Fruit fly (Drosophila melanogaster) whole organism: ENCODE results near the gene tal-3A.

Source experiments
- CG8478 ChIP-seq: fragments of >200 bp; optimal IDR thresholded peaks from 2 replicates; lab custom pipeline; 2018; ENCODE audit warnings: inconsistent platforms
- Dll ChIP-seq: fragments of >200 bp; optimal IDR thresholded peaks from 2 replicates; lab custom pipeline; 2017
- EcR ChIP-seq, 2 experiments: fragments of >200 bp; optimal IDR thresholded peaks; 2 replicates each; lab custom pipeline; 2017; ENCODE audit warnings: missing biosample characterization in 2 of 2, missing genetic modification characterization in 2 of 2, missing genetic modification reagents in 2 of 2
- pan ChIP-seq: fragments of >200 bp; optimal IDR thresholded peaks from 2 replicates; lab custom pipeline; 2017
- psq ChIP-seq: fragments of >200 bp; optimal IDR thresholded peaks from 2 replicates; lab custom pipeline; 2017
- usp ChIP-seq: fragments of >200 bp; optimal IDR thresholded peaks from 2 replicates; lab custom pipeline; 2017; ENCODE audit warnings: missing biosample characterization, missing genetic modification characterization, mixed read lengths

tal-3A gene

DNA sequence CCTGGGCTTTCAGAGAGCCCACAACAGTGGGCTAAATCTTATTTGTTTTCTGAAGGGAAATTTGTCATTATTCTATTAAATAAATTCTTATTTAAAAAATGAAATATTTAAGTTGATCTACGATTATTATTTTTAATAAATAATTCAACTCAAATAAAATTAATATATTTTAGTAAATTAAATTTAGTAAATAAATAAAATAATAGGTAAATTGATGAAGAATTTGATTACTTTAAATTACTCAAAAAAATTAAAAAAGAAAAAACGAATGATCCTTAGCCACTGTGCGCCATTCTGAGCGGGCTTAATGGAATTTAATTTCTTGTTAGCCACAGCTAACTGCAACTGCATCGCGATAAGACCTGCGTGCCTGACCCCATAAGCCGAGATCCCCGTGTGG is 35.4 kb downstream of the tal-3A start:
- no peak for TF ChIP-seq pan (lab: Kevin White, UChicago)
- no peak for TF ChIP-seq Dll (lab: Kevin White, UChicago)
- no peak for TF ChIP-seq psq (lab: Kevin White, UChicago)
- no peak for TF ChIP-seq EcR (GFP tag; optimal IDR thresholded peaks at IDR 0.05; lab: Kevin White, UChicago)
- TF ChIP-seq usp (GFP tag; lab: Kevin White, UChicago) = no peak
- no peak for TF ChIP-seq CG8478

DNA sequence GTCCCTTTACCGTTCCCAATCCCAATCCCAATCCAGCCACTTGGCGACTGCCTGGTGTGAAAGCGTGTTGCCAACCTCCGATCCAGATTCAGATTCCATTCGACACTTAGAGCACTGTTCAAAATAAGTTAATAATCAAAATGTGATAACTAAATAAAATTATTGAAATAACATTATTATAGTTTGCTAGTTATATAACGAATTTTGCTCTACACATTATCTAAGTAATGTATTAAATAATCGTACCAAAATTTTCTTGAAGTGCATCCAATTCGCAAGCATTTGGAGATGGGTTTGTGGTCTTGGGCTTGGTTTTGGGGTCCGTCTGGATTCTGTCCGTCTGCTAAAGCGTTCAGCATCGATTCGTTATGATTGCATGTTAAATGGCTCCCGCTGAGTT is 36.4 kb downstream of the tal-3A start:
- TF ChIP-seq psq (lab: Kevin White, UChicago) = no peak
- TF ChIP-seq usp (GFP tag; lab: Kevin White, UChicago) = no peak
- TF ChIP-seq EcR (GFP tag; optimal IDR thresholded peaks at IDR 0.05; lab: Kevin White, UChicago) = no peak
- no peak for TF ChIP-seq CG8478
- no peak for TF ChIP-seq Dll (lab: Kevin White, UChicago)
- no peak for TF ChIP-seq pan (lab: Kevin White, UChicago)

DNA sequence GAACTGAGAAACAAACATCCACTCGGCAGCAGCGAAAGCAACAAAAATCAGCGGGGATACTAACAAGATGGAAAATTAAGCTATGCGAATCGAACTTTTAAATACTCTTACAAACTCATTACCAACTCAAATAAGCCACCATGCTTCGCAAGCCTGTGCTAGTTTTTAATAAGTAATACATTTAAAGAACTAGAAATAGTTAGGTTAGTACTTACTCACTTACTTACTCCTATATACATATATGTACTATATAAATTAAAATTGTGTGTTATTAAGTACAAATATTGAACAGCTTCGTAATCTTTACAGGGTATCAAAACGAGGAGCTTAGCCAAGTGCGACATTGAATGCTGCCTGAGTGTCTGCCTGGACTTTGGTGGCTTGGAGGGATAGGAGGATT is 38.1 kb downstream of the tal-3A start:
- TF ChIP-seq CG8478 = no peak
- TF ChIP-seq psq (lab: Kevin White, UChicago) = no peak
- no peak for TF ChIP-seq pan (lab: Kevin White, UChicago)
- no peak for TF ChIP-seq usp (GFP tag; lab: Kevin White, UChicago)
- TF ChIP-seq Dll (lab: Kevin White, UChicago) = no peak
- TF ChIP-seq EcR (GFP tag; optimal IDR thresholded peaks at IDR 0.05; lab: Kevin White, UChicago) = no peak

DNA sequence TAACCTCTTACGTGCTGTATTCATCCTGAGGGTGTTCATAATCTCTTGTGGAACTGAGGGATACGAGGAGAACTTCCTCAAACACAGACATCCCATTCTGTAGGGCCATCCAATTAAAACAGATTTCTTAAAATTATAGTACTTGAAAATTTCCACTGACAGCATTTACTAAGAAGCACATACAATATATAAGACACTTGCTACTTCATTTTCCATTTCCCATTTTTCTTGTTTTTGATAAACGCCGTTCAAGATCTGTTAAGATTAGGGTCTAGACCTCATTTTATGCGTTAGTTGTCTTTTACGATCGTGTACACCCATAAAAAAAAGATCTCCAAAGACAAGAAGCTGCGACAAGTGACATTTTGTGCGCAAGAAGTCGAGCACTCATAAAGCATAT is 42.4 kb downstream of the tal-3A start, which contains the start of gene CG14362:
Gene CG14362, minus strand, starts transcription at position 101 of the 400 bp plus-strand sequence.
- no peak for TF ChIP-seq psq (lab: Kevin White, UChicago)
- TF ChIP-seq EcR (GFP tag; optimal IDR thresholded peaks at IDR 0.05; lab: Kevin White, UChicago) = no peak
- no peak for TF ChIP-seq usp (GFP tag; lab: Kevin White, UChicago)
- no peak for TF ChIP-seq pan (lab: Kevin White, UChicago)
- no peak for TF ChIP-seq Dll (lab: Kevin White, UChicago)
- TF ChIP-seq CG8478 = no peak

DNA sequence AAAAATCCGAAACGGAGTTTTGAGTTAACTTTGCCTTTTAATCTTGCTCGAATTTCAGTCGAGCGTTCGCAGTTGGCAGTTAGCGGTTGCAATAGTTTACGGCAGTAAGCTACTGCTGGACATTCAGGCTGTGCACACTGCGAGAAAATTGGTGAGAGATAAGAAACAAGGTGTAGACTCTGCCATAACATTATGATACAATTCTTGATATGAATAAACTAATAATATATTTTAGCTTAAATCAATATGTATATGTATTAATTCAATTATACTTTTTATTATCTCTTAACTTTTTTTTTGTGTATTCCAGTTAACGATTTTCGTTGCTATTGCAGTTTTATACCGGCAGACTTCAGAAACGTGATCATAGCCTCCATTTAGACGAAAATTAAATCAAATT is 44.4 kb downstream of the tal-3A start:
- TF ChIP-seq CG8478 (no peak), pan (lab: Kevin White, UChicago) (no peak), EcR (GFP tag; optimal IDR thresholded peaks at IDR 0.05; lab: Kevin White, UChicago) (no peak), Dll (lab: Kevin White, UChicago) (no peak)

DNA sequence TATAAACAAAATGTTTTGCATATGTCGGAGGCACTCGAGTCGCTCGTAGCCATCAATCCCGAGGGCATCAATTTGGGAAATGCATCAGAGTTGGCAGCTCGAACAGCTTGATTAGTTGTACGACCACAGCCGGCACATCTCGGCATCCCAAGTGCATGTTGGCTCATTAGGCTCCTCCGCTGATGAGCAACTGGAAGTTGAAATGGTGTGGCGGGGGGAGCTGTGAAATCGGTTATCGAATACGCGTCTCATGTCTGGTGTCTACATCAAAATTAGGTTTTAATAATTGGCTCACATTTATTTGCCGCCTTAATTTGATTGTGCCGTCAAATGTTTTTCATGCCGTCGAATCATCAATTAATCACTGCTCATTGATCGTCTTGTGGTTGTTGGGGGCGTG is 46.3 kb downstream of the tal-3A start:
- TF ChIP-seq pan (lab: Kevin White, UChicago) (no peak), usp (GFP tag; lab: Kevin White, UChicago) (no peak), psq (lab: Kevin White, UChicago) (no peak), EcR (GFP tag; optimal IDR thresholded peaks at IDR 0.05; lab: Kevin White, UChicago) (no peak), Dll (lab: Kevin White, UChicago) (no peak), CG8478 (no peak)

DNA sequence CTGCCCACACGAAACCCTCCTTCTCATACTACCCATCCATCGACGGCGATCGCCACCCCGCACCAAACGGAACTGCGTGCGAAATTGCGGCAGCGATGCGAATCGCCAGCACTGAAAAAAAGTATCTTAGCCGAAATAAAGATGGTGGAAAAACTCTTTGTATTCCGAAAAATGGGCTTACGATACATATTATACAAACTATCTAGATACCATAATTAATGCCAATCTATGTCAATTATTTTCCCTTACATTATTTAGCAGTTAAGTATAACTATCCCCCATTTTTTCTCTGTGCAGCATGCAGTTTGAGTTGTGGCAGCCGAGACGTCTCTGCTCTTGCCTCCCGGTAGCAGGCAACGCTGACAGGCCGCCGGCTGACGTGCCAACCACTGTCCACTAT is 48.9 kb downstream of the tal-3A start:
- TF ChIP-seq CG8478 = no peak
- TF ChIP-seq EcR (GFP tag; optimal IDR thresholded peaks at IDR 0.05; lab: Kevin White, UChicago) = no peak
- no peak for TF ChIP-seq Dll (lab: Kevin White, UChicago)
- no peak for TF ChIP-seq pan (lab: Kevin White, UChicago)
- no peak for TF ChIP-seq psq (lab: Kevin White, UChicago)
- TF ChIP-seq usp (GFP tag; lab: Kevin White, UChicago) = no peak
